Fruit fly (Drosophila melanogaster): ENCODE measurements around the gene CG32086.

Gene CG32086

DNA sequence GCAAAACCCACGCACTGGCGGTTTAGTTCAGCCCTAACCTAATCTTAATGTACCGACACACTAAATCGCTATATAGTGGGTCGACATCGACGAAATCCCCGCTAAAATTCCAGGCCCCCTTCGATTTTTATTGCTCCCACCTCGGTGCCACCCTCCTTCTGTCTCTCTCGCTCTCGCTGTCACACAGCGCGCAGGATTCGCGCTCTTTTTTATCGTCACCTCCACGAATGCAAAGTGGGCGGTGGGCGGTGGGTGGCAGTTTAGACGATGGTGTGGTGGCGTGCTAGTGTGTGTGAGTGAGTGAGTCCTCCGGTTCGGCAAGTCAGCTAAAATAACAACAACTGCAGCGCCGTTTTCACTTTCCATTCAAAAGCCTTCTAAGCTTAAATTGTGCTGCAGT is 18.2 kb upstream of the CG32086 start:
- TF ChIP-seq CG7368 (GFP tag; optimal IDR thresholded peaks at IDR 0.05) (peak; percentile 72), Ets21C (GFP tag; optimal IDR thresholded peaks at IDR 0.05) (no peak)

DNA sequence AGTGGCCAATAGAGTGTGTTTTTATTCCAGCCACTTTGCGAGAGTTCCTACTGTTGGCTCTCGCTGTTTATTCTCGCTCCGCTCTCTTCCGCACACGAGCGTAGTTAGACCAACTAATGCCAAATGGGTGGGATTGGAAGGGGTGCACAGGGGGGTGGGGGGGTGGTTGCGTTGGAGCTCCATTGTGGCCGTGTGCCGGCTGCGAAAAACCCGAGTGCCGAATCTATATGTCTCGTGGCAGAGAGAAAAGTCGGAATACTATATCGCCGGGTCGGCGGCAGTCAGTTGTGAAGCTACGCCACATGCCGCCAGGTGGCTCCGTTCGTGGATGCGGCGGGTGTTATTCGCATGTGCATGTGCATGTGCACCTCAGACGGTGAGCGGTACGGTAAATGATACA is 17.3 kb upstream of the CG32086 start:
- TF ChIP-seq OdsH (GFP tag; optimal IDR thresholded peaks at IDR 0.05) (no peak), CG6276 (GFP tag; optimal IDR thresholded peaks at IDR 0.05) (no peak), eg (GFP tag; IDR thresholded peaks at IDR 0.05) (0 out of 3 replicates have a peak, but pooled peaks have one; percentile 28), CG6163 (GFP tag; IDR thresholded peaks at IDR 0.05) (0 out of 3 replicates have a peak, but pooled peaks have one; percentile 27), CG4318 (GFP tag; optimal IDR thresholded peaks at IDR 0.05) (no peak), CG7368 (GFP tag; optimal IDR thresholded peaks at IDR 0.05) (peak; percentile 50)

DNA sequence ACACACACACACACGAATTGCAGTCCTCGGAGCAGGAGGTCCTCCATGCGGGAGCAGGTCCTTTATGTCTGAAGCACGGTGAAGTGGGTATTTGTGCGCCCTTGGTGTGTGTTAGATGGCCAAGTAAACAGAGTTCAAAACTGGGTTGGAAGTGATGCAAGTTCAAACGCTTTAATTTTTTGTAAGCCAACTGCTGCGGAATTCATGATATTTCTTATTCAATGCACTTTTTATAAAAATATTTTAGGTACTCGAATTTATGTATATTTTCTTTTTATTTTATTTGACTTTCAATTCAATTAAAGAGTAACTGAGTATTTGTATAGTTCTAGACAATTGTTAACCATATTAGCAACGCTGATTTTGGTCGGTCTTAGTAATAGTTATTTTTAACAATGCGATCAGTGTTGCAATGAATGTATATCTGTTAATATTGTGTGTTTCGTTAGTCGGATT is 16.1 kb upstream of the CG32086 start, which contains the start of the genes CG14137 and CG46394:
CG14137 (minus strand) TSS at position 101 of the 456 bp plus-strand sequence.
CG46394 (plus strand) TSS at position 406 of the 456 bp plus-strand sequence.
- TF ChIP-seq CG1621 (tag; optimal IDR thresholded peaks at IDR 0.05) (no peak), CG11294 (GFP tag; IDR thresholded peaks at IDR 0.05) (no peak), Met (GFP tag; optimal IDR thresholded peaks at IDR 0.05) (no peak), Blimp-1 (GFP tag; optimal IDR thresholded peaks at IDR 0.05) (no peak), esn (GFP tag; optimal IDR thresholded peaks at IDR 0.05) (no peak), CG3919 (GFP tag; optimal IDR thresholded peaks at IDR 0.05) (no peak), CG8632 (GFP tag; optimal IDR thresholded peaks at IDR 0.05) (no peak), net (GFP tag; optimal IDR thresholded peaks at IDR 0.05) (no peak), Eip78C (GFP tag) (no peak), CG34406 (GFP tag; optimal IDR thresholded peaks at IDR 0.05) (no peak), CG6163 (GFP tag; IDR thresholded peaks at IDR 0.05) (no peak), pdm3 (GFP tag; optimal IDR thresholded peaks at IDR 0.05) (no peak), Eip93F (GFP tag; optimal IDR thresholded peaks at IDR 0.05) (no peak), CG6792 (GFP tag; optimal IDR thresholded peaks at IDR 0.05) (no peak), CG10631 (GFP tag; optimal IDR thresholded peaks at IDR 0.05) (no peak), Smox (GFP tag; optimal IDR thresholded peaks at IDR 0.05) (no peak), CG7368 (GFP tag; optimal IDR thresholded peaks at IDR 0.05) (no peak), Sox15 (GFP tag; optimal IDR thresholded peaks at IDR 0.05) (no peak)

DNA sequence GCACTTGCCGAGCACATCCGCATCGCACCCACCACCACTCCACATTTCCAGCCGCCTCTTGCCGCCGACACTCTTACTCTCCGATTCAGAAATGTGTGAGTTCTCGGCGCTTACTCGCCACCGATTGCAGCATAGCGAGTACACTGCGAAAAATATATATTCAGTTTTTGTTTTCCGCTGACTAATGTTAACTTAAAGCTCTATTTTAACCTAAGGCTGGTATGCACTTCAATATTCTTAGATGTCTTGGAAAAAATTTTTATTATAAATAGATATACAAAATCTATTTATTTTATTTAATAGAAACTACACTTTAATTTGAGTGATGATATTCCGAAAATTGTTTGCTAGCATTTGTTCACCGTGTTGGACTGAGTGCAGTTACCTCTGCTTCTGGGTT is 15.4 kb upstream of the CG32086 start:
- peak; percentile 37 for TF ChIP-seq CG10631 (GFP tag; optimal IDR thresholded peaks at IDR 0.05)
- no peak for TF ChIP-seq CG8319 (GFP tag; optimal IDR thresholded peaks at IDR 0.05)
- no peak for TF ChIP-seq fkh (GFP tag; optimal IDR thresholded peaks at IDR 0.05)
- no peak for TF ChIP-seq cyc (GFP tag; optimal IDR thresholded peaks at IDR 0.05)
- TF ChIP-seq Sox14 (GFP tag; optimal IDR thresholded peaks at IDR 0.05) = no peak
- TF ChIP-seq ss (GFP tag; optimal IDR thresholded peaks at IDR 0.05) = peak in 1 of 2 experiments; percentile 42
- TF ChIP-seq CG8632 (GFP tag; optimal IDR thresholded peaks at IDR 0.05) = peak; percentile 11
- 0 out of 3 replicates have a peak, but pooled peaks have one; percentile 19 for TF ChIP-seq eg (GFP tag; IDR thresholded peaks at IDR 0.05)
- no peak for TF ChIP-seq pdm3 (GFP tag; optimal IDR thresholded peaks at IDR 0.05)
- TF ChIP-seq CG11902 (GFP tag; optimal IDR thresholded peaks at IDR 0.05) = no peak
- no peak for TF ChIP-seq dac (GFP tag; optimal IDR thresholded peaks at IDR 0.05)
- TF ChIP-seq CG7368 (GFP tag; optimal IDR thresholded peaks at IDR 0.05) = peak; percentile 63
- TF ChIP-seq CG11762 (GFP tag; optimal IDR thresholded peaks at IDR 0.05; ENCODE audit: insufficient read depth) = no peak
- TF ChIP-seq CG8119 (GFP tag; IDR thresholded peaks at IDR 0.05) = peak; percentile 61
- TF ChIP-seq salr (GFP tag; optimal IDR thresholded peaks at IDR 0.05) = no peak
- peak; percentile 5 for TF ChIP-seq Hr4 (GFP tag; optimal IDR thresholded peaks at IDR 0.05)
- TF ChIP-seq Lpt (GFP tag; optimal IDR thresholded peaks at IDR 0.05) = no peak
- no peak for TF ChIP-seq CG10669 (GFP tag; optimal IDR thresholded peaks at IDR 0.05)
- TF ChIP-seq CG16779 (tag; optimal IDR thresholded peaks at IDR 0.05) = no peak
- TF ChIP-seq achi (GFP tag; optimal IDR thresholded peaks at IDR 0.05) = peak; percentile 44
- TF ChIP-seq CG6276 (GFP tag; optimal IDR thresholded peaks at IDR 0.05) = no peak
- TF ChIP-seq Hr38 (GFP tag; optimal IDR thresholded peaks at IDR 0.05) = no peak
- TF ChIP-seq lz (GFP tag; optimal IDR thresholded peaks at IDR 0.05) = no peak
- TF ChIP-seq CG1621 (tag; optimal IDR thresholded peaks at IDR 0.05) = no peak
- no peak for TF ChIP-seq Eip75B (GFP tag; optimal IDR thresholded peaks at IDR 0.05)
- TF ChIP-seq CG9139 (GFP tag; optimal IDR thresholded peaks at IDR 0.05) = no peak
- TF ChIP-seq spab (GFP tag; optimal IDR thresholded peaks at IDR 0.05) = peak; percentile 11
- peak; percentile 1 for TF ChIP-seq CG4318 (GFP tag; optimal IDR thresholded peaks at IDR 0.05)
- no peak for TF ChIP-seq Hr39 (GFP tag; optimal IDR thresholded peaks at IDR 0.05)
- TF ChIP-seq OdsH (GFP tag; optimal IDR thresholded peaks at IDR 0.05) = peak; percentile 33
- no peak for TF ChIP-seq Blimp-1 (GFP tag; optimal IDR thresholded peaks at IDR 0.05)
- no peak for TF ChIP-seq Ets21C (GFP tag; optimal IDR thresholded peaks at IDR 0.05)
- peak; percentile 32 for TF ChIP-seq CG6808 (GFP tag; optimal IDR thresholded peaks at IDR 0.05)
